Worm (Caenorhabditis elegans): Measurements from ENCODE around the gene ham-1.

ham-1 gene

ce11 chrIV:12544624-12545023 lies 2.6 kb downstream of the ham-1 start:
- TF ChIP-seq nfya-1 (tag; optimal IDR thresholded peaks at IDR 0.05) = no peak
- TF ChIP-seq ceh-22 (tag; optimal IDR thresholded peaks at IDR 0.05) = no peak
- no peak for TF ChIP-seq zip-5 (tag; optimal IDR thresholded peaks at IDR 0.05)
- no peak for TF ChIP-seq gmeb-2 (tag; optimal IDR thresholded peaks at IDR 0.05)
- no peak for TF ChIP-seq elt-4 (tag; optimal IDR thresholded peaks at IDR 0.05)
- TF ChIP-seq ceh-34 (tag; optimal IDR thresholded peaks at IDR 0.05) = no peak
- TF ChIP-seq sox-2 (GFP tag; IDR thresholded peaks at IDR 0.05) = no peak
- TF ChIP-seq ceh-48 (tag; optimal IDR thresholded peaks at IDR 0.05) = no peak
- TF ChIP-seq nhr-11 (tag; optimal IDR thresholded peaks at IDR 0.05) = no peak
- TF ChIP-seq dmd-4 (tag; optimal IDR thresholded peaks at IDR 0.05; ENCODE audit: borderline replicate concordance) = no peak
- TF ChIP-seq C08G9.2 (tag; optimal IDR thresholded peaks at IDR 0.05) = no peak

- TF ChIP-seq tbx-2 (tag; optimal IDR thresholded peaks at IDR 0.05) = no peak
- no peak for TF ChIP-seq fkh-6 (tag; optimal IDR thresholded peaks at IDR 0.05)
These were observed 3.4 kb downstream of the ham-1 start for ce11 chrIV:12545393-12545792.

ce11 chrIV:12545902-12546301 lies 3.9 kb downstream of the ham-1 start:
- TF ChIP-seq fkh-10 (GFP tag; optimal IDR thresholded peaks at IDR 0.05) (no peak), ztf-16 (tag; optimal IDR thresholded peaks at IDR 0.05) (no peak), hlh-15 (tag; optimal IDR thresholded peaks at IDR 0.05) (no peak), ceh-9 (tag; optimal IDR thresholded peaks at IDR 0.05) (no peak), hlh-8 (tag; optimal IDR thresholded peaks at IDR 0.05) (no peak), nfya-1 (tag; optimal IDR thresholded peaks at IDR 0.05) (no peak), ceh-24 (tag; optimal IDR thresholded peaks at IDR 0.05) (no peak), fax-1 (tag; optimal IDR thresholded peaks at IDR 0.05) (no peak), ets-4 (tag; optimal IDR thresholded peaks at IDR 0.05) (no peak), odd-2 (tag; optimal IDR thresholded peaks at IDR 0.05) (no peak), elt-4 (tag; optimal IDR thresholded peaks at IDR 0.05) (no peak), mec-3 (tag; optimal IDR thresholded peaks at IDR 0.05; ENCODE audit: borderline replicate concordance) (no peak), che-1 (tag; optimal IDR thresholded peaks at IDR 0.05) (no peak), ceh-18 (tag; optimal IDR thresholded peaks at IDR 0.05) (no peak), nhr-11 (tag; optimal IDR thresholded peaks at IDR 0.05) (no peak)

ce11 chrIV:12547824-12548223 lies 5.8 kb downstream of the ham-1 start, which contains the start of gene ipmk-1:
ipmk-1 (plus strand) TSS chrIV:12548124.
- no peak for TF ChIP-seq hlh-15 (tag; optimal IDR thresholded peaks at IDR 0.05)
- no peak for TF ChIP-seq pag-3 (tag; optimal IDR thresholded peaks at IDR 0.05; ENCODE audit: borderline replicate concordance)
- TF ChIP-seq mec-3 (tag; optimal IDR thresholded peaks at IDR 0.05; ENCODE audit: borderline replicate concordance) = no peak
- TF ChIP-seq hlh-13 (GFP tag; optimal IDR thresholded peaks at IDR 0.05) = no peak
- no peak for TF ChIP-seq ceh-9 (tag; optimal IDR thresholded peaks at IDR 0.05)
- TF ChIP-seq ceh-45 (GFP tag; IDR thresholded peaks at IDR 0.05) = no peak
- TF ChIP-seq fkh-6 (tag; optimal IDR thresholded peaks at IDR 0.05) = no peak
- TF ChIP-seq sox-4 (tag; optimal IDR thresholded peaks at IDR 0.05) = no peak
- TF ChIP-seq pax-1 (tag; optimal IDR thresholded peaks at IDR 0.05) = no peak
- no peak for TF ChIP-seq pat-9 (tag; optimal IDR thresholded peaks at IDR 0.05)
- no peak for TF ChIP-seq hlh-30 (tag; optimal IDR thresholded peaks at IDR 0.05; ENCODE audit: insufficient read depth)
- TF ChIP-seq ceh-2 (tag; optimal IDR thresholded peaks at IDR 0.05) = no peak
- no peak for TF ChIP-seq syd-9 (tag; optimal IDR thresholded peaks at IDR 0.05)
- no peak for TF ChIP-seq hlh-8 (tag; optimal IDR thresholded peaks at IDR 0.05)
- no peak for TF ChIP-seq zip-5 (tag; optimal IDR thresholded peaks at IDR 0.05)
- TF ChIP-seq C38D4.7 (GFP tag; optimal IDR thresholded peaks at IDR 0.05) = no peak
- no peak for TF ChIP-seq rnt-1 (tag; optimal IDR thresholded peaks at IDR 0.05)
- no peak for TF ChIP-seq K02D7.2 (tag; optimal IDR thresholded peaks at IDR 0.05)
- TF ChIP-seq pha-4 (tag; optimal IDR thresholded peaks at IDR 0.05) = no peak

Measured in whole organism, late embryonic.